Fruit fly (Drosophila melanogaster) whole organism, embryonic: ENCODE data around the gene CG32599.
A peak's percentile ranks its signal among the peaks of the same experiment; 100 is the strongest.

Experiments
- Ada2b ChIP-seq: fragments of 200-800 bp; sonication (Bioruptor generic); IDR thresholded peaks from 2 replicates; pipeline ENCODE4 v1.3.6; 2022; ENCODE audit warnings: missing biosample characterization, missing genetic modification characterization
- Bgb ChIP-seq: fragments of 200-800 bp; sonication (Bioruptor generic); IDR thresholded peaks from 2 replicates; pipeline ENCODE4 v1.3.6; 2022; ENCODE audit warnings: missing biosample characterization, missing genetic modification characterization; ENCODE audit not compliant: partially characterized antibody
- CG10431 ChIP-seq: fragments of 200-800 bp; sonication (Bioruptor generic); optimal IDR thresholded peaks from 3 replicates; lab custom pipeline; 2018; ENCODE audit warnings: missing biosample characterization, mild to moderate bottlenecking, missing genetic modification characterization
- CG11696 ChIP-seq: fragments of 200-800 bp; sonication (Bioruptor generic); IDR thresholded peaks from 2 replicates; pipeline ENCODE4 v1.3.6; 2022; ENCODE audit warnings: missing biosample characterization, missing genetic modification characterization
- CG13894 ChIP-seq: fragments of 200-800 bp; sonication (Bioruptor generic); optimal IDR thresholded peaks from 3 replicates; lab custom pipeline; 2018; ENCODE audit warnings: missing biosample characterization, mild to moderate bottlenecking, missing genetic modification characterization, moderate library complexity
- CG14050 ChIP-seq: fragments of 200-800 bp; sonication (Bioruptor generic); IDR thresholded peaks from 3 replicates; pipeline ENCODE4 v1.3.6; 2022; ENCODE audit warnings: missing biosample characterization, missing genetic modification characterization
- CG1603 ChIP-seq: fragments of 200-800 bp; sonication (Bioruptor generic); optimal IDR thresholded peaks from 2 replicates; lab custom pipeline; 2019; ENCODE audit warnings: missing biosample characterization, mild to moderate bottlenecking, missing genetic modification characterization, moderate library complexity
- CG17568 ChIP-seq: fragments of 200-800 bp; sonication (Bioruptor generic); optimal IDR thresholded peaks from 2 replicates; lab custom pipeline; 2018; ENCODE audit warnings: missing biosample characterization, mild to moderate bottlenecking, missing genetic modification characterization, moderate library complexity
- CG17802 ChIP-seq: fragments of 200-800 bp; sonication (Bioruptor generic); optimal IDR thresholded peaks from 2 replicates; lab custom pipeline; 2018; ENCODE audit warnings: missing biosample characterization, mild to moderate bottlenecking, missing genetic modification characterization, moderate library complexity
- CG2129 ChIP-seq: fragments of 200-800 bp; sonication (Bioruptor generic); IDR thresholded peaks from 2 replicates; pipeline ENCODE4 v1.3.6; 2022; ENCODE audit warnings: missing biosample characterization, missing genetic modification characterization; ENCODE audit not compliant: partially characterized antibody
- CG30020 ChIP-seq: fragments of 200-800 bp; optimal IDR thresholded peaks from 2 replicates; lab custom pipeline; 2019; ENCODE audit warnings: missing biosample characterization, mild to moderate bottlenecking, missing genetic modification characterization, moderate library complexity
- CG32532 ChIP-seq: fragments of 200-800 bp; sonication (Bioruptor generic); IDR thresholded peaks from 2 replicates; pipeline ENCODE4 v1.3.6; 2022; ENCODE audit warnings: missing biosample characterization, missing genetic modification characterization
- CG34224 ChIP-seq: fragments of 200-800 bp; sonication (Bioruptor generic); IDR thresholded peaks from 3 replicates; pipeline ENCODE4 v1.3.6; 2022; ENCODE audit warnings: missing biosample characterization, missing genetic modification characterization; ENCODE audit not compliant: partially characterized antibody
- CG5180 ChIP-seq: fragments of 200-800 bp; sonication (Bioruptor generic); optimal IDR thresholded peaks from 3 replicates; lab custom pipeline; 2017; ENCODE audit warnings: missing biosample characterization, missing genetic modification characterization, mild to moderate bottlenecking, moderate library complexity, missing genetic modification reagents
- CG6272 ChIP-seq: fragments of 200-800 bp; sonication (Bioruptor generic); IDR thresholded peaks from 2 replicates; pipeline ENCODE4 v1.3.6; 2022; ENCODE audit warnings: missing biosample characterization, missing genetic modification characterization
- CG6683 ChIP-seq: fragments of 200-800 bp; sonication (Bioruptor generic); optimal IDR thresholded peaks from 2 replicates; lab custom pipeline; 2017; ENCODE audit warnings: missing biosample characterization, mild to moderate bottlenecking, missing genetic modification characterization, missing genetic modification reagents
- CG7839 ChIP-seq: fragments of 200-800 bp; sonication (Bioruptor generic); optimal IDR thresholded peaks from 3 replicates; lab custom pipeline; 2018; ENCODE audit warnings: missing biosample characterization, mild to moderate bottlenecking, missing genetic modification characterization, moderate library complexity
- CG9215 ChIP-seq: fragments of 200-800 bp; sonication (Bioruptor generic); IDR thresholded peaks from 2 replicates; pipeline ENCODE4 v1.3.6; 2022; ENCODE audit warnings: missing biosample characterization, missing genetic modification characterization
- CG9437 ChIP-seq: fragments of 200-800 bp; sonication (Bioruptor generic); optimal IDR thresholded peaks from 2 replicates; lab custom pipeline; 2018; ENCODE audit warnings: missing biosample characterization, mild to moderate bottlenecking, missing genetic modification characterization
- D ChIP-seq, 2 experiments: fragments of 200-800 bp in 1 of 2; fragments of >200 bp in 1 of 2; sonication (Bioruptor generic) in 1 of 2; optimal IDR thresholded peaks; 2 replicates in 1 of 2; 3 replicates in 1 of 2; lab custom pipeline; 2017; ENCODE audit warnings: mild to moderate bottlenecking in 1 of 2, missing biosample characterization in 1 of 2, missing genetic modification characterization in 1 of 2, missing genetic modification reagents in 1 of 2
- Hr3 ChIP-seq: fragments of 200-800 bp; sonication (Bioruptor generic); optimal IDR thresholded peaks from 3 replicates; lab custom pipeline; 2016; ENCODE audit warnings: missing biosample characterization, missing genetic modification characterization
- Lhr ChIP-seq: fragments of 200-800 bp; sonication (Bioruptor generic); optimal IDR thresholded peaks from 3 replicates; lab custom pipeline; 2017; ENCODE audit warnings: mild to moderate bottlenecking, missing biosample characterization, missing genetic modification reagents, missing genetic modification characterization
- Lpt ChIP-seq: fragments of >200 bp; optimal IDR thresholded peaks from 2 replicates; lab custom pipeline; 2018; ENCODE audit warnings: missing biosample characterization, missing genetic modification characterization
- Max ChIP-seq: fragments of 200-800 bp; sonication (Bioruptor generic); optimal IDR thresholded peaks from 2 replicates; lab custom pipeline; 2016; ENCODE audit warnings: missing biosample characterization, mild to moderate bottlenecking, missing genetic modification characterization
- Mrtf ChIP-seq: fragments of 200-800 bp; sonication (Bioruptor generic); IDR thresholded peaks from 3 replicates; pipeline ENCODE4 v1.3.6; 2022; ENCODE audit warnings: missing biosample characterization, missing genetic modification characterization
- ato ChIP-seq: fragments of 200-800 bp; sonication (Bioruptor generic); IDR thresholded peaks from 2 replicates; pipeline ENCODE4 v1.3.6; 2022; ENCODE audit warnings: missing biosample characterization, missing genetic modification characterization; ENCODE audit not compliant: partially characterized antibody
- cg ChIP-seq: fragments of 200-800 bp; sonication (Bioruptor generic); optimal IDR thresholded peaks from 3 replicates; lab custom pipeline; 2019; ENCODE audit warnings: missing biosample characterization, mild to moderate bottlenecking, missing genetic modification characterization, moderate library complexity
- corto ChIP-seq: fragments of 200-800 bp; sonication (Bioruptor generic); optimal IDR thresholded peaks from 2 replicates; lab custom pipeline; 2016; ENCODE audit warnings: missing biosample characterization, mild to moderate bottlenecking, missing genetic modification characterization, moderate library complexity
- croc ChIP-seq: fragments of 200-800 bp; sonication (Bioruptor generic); conservative IDR thresholded peaks from 3 replicates; pipeline ENCODE4 v1.3.6; 2022; ENCODE audit warnings: missing biosample characterization, missing genetic modification characterization
- crol ChIP-seq: fragments of 200-800 bp; sonication (Bioruptor generic); IDR thresholded peaks from 2 replicates; pipeline ENCODE4 v1.3.6; 2022; ENCODE audit warnings: missing biosample characterization, missing genetic modification characterization
- danr ChIP-seq: fragments of 200-800 bp; sonication (Bioruptor generic); IDR thresholded peaks from 2 replicates; pipeline ENCODE4 v1.3.6; 2022; ENCODE audit warnings: missing biosample characterization, missing genetic modification characterization
- dati ChIP-seq: fragments of 200-800 bp; sonication (Bioruptor generic); IDR thresholded peaks from 2 replicates; pipeline ENCODE4 v1.3.6; 2022; ENCODE audit warnings: missing biosample characterization, missing genetic modification characterization
- dimm ChIP-seq: fragments of 200-800 bp; sonication (Bioruptor generic); IDR thresholded peaks from 2 replicates; pipeline ENCODE4 v1.3.6; 2022; ENCODE audit warnings: missing biosample characterization, missing genetic modification characterization
- eve ChIP-seq, 2 experiments: fragments of >200 bp; optimal IDR thresholded peaks; 2 replicates each; lab custom pipeline; 2017; ENCODE audit warnings: missing biosample characterization in 2 of 2, missing genetic modification characterization in 2 of 2
- grau ChIP-seq: fragments of 200-800 bp; optimal IDR thresholded peaks from 3 replicates; lab custom pipeline; 2019; ENCODE audit warnings: missing biosample characterization, mild to moderate bottlenecking, missing genetic modification characterization, moderate library complexity
- lab ChIP-seq: fragments of 200-800 bp; sonication (Bioruptor generic); optimal IDR thresholded peaks from 3 replicates; lab custom pipeline; 2017; ENCODE audit warnings: missing biosample characterization, missing genetic modification characterization, mild to moderate bottlenecking, moderate library complexity, missing genetic modification reagents
- lola ChIP-seq, 3 experiments: fragments of >200 bp in 2 of 3; fragments of 200-800 bp in 1 of 3; sonication (Bioruptor generic) in 1 of 3; optimal IDR thresholded peaks; 2 replicates each; lab custom pipeline; 2017 to 2019; ENCODE audit warnings: missing biosample characterization in 3 of 3, missing genetic modification characterization in 3 of 3, mild to moderate bottlenecking in 1 of 3, moderate library complexity in 1 of 3
- nerfin-1 ChIP-seq: fragments of 200-800 bp; sonication (Bioruptor generic); optimal IDR thresholded peaks from 3 replicates; lab custom pipeline; 2019; ENCODE audit warnings: missing biosample characterization, mild to moderate bottlenecking, missing genetic modification characterization, moderate library complexity
- psq ChIP-seq: fragments of 200-800 bp; sonication (Bioruptor generic); optimal IDR thresholded peaks from 2 replicates; lab custom pipeline; 2017; ENCODE audit warnings: missing biosample characterization, missing genetic modification characterization
- row ChIP-seq: fragments of 200-800 bp; sonication (Bioruptor generic); IDR thresholded peaks from 3 replicates; pipeline ENCODE4 v1.3.6; 2022; ENCODE audit warnings: missing biosample characterization, missing genetic modification characterization
- scrt ChIP-seq: fragments of 200-800 bp; sonication (Bioruptor generic); optimal IDR thresholded peaks from 2 replicates; lab custom pipeline; 2018; ENCODE audit warnings: missing biosample characterization, mild to moderate bottlenecking, missing genetic modification characterization, moderate library complexity
- slbo ChIP-seq: fragments of 200-800 bp; sonication (Bioruptor generic); IDR thresholded peaks from 2 replicates; pipeline ENCODE4 v1.3.6; 2022; ENCODE audit warnings: missing biosample characterization, missing genetic modification characterization
- slp2 ChIP-seq: fragments of 200-800 bp; sonication (Bioruptor generic); optimal IDR thresholded peaks from 2 replicates; lab custom pipeline; 2016; ENCODE audit warnings: missing biosample characterization, missing genetic modification characterization
- ssp ChIP-seq: fragments of 200-800 bp; sonication (Bioruptor generic); IDR thresholded peaks from 2 replicates; pipeline ENCODE4 v1.3.6; 2022; ENCODE audit warnings: missing biosample characterization, missing genetic modification characterization
- unc-4 ChIP-seq: fragments of 200-800 bp; sonication (Bioruptor generic); IDR thresholded peaks from 2 replicates; pipeline ENCODE4 v1.3.6; 2022; ENCODE audit warnings: missing biosample characterization, missing genetic modification characterization; ENCODE audit not compliant: partially characterized antibody
- yki ChIP-seq: fragments of >200 bp; optimal IDR thresholded peaks from 3 replicates; lab custom pipeline; 2018

The CG32599 gene

DNA sequence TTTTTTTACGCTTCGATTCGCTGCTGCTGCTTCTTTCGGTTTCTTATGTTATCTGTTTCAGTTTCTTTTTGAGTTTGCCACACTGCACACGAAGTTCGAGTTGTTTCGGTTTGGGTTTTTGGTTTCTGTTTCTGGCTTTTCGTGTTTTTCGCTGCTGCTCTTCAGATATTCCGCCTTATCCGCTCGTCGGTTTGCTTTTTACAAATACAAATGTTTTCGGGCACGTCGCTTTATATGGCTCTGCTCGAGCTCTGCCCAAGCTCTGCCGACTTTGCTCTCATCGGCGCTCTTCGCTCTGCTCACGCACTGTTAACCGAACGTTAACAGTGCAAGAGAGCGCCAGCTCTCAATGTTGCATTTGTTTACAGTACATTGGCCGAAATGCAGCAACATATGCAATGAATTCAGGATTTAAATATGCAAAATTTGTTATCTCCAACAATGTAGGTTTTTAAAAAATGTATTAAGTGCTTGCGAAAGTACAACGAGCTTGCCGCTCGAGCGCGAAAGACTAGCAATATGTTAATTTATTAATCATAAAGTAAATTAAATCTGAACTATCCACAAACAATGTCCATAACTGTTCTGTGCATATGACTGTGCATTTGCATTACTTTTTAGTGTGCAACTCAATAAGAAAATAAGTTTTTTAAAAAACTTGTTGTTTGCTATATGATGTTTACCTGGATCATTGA, 32.1 kb upstream of the CG32599 start (continued):
- no peak for TF ChIP-seq Hr3
- 0 out of 3 replicates have a peak, but pooled peaks have one; percentile 13 for TF ChIP-seq row (GFP tag; lab: Robert Waterston, UW)
- TF ChIP-seq Bgb (GFP tag; lab: Robert Waterston, UW): peak; percentile 24; the same call in 1 of the 2 replicates
- no peak for TF ChIP-seq CG30020 (tag; lab: Kevin White, UChicago)
- TF ChIP-seq ato (GFP tag; lab: Robert Waterston, UW): peak; percentile 9; the same call in 1 of the 2 replicates
- TF ChIP-seq CG17802 (tag; lab: Kevin White, UChicago): no peak
- TF ChIP-seq D (optimal IDR thresholded peaks at IDR 0.05; lab: Kevin White, UChicago): no peak
- TF ChIP-seq D (GFP tag; optimal IDR thresholded peaks at IDR 0.05; lab: Kevin White, UChicago): no peak
- TF ChIP-seq CG7839 (tag; lab: Kevin White, UChicago): peak; percentile 5
- peak; percentile 6 for TF ChIP-seq CG1603
- peak; percentile 23 for TF ChIP-seq CG10431 (GFP tag; lab: Kevin White, UChicago)
- TF ChIP-seq dimm (GFP tag; lab: Robert Waterston, UW): no peak
- TF ChIP-seq CG9215 (GFP tag; lab: Robert Waterston, UW): no peak
- peak; percentile 7 for TF ChIP-seq CG9437 (GFP tag; lab: Kevin White, UChicago)
- TF ChIP-seq ssp (GFP tag; lab: Robert Waterston, UW): no peak

dm6 chrX:14212147-14212792, 31.2 kb upstream of the CG32599 start:
- TF ChIP-seq slbo (GFP tag; lab: Robert Waterston, UW) (no peak), CG5180 (GFP tag; lab: Kevin White, UChicago) (peak; percentile 92), danr (GFP tag; lab: Robert Waterston, UW) (no peak), lola (GFP tag; optimal IDR thresholded peaks at IDR 0.05; lab: Kevin White, UChicago) (no peak), CG34224 (peak; percentile 41; the same call in 1 of the 3 replicates), Max (GFP tag; lab: Kevin White, UChicago) (no peak), Ada2b (GFP tag; lab: Robert Waterston, UW) (no peak), eve (GFP tag; optimal IDR thresholded peaks at IDR 0.05; lab: Kevin White, UChicago) (no peak), yki (lab: Kevin White, UChicago) (peak; percentile 83), Lpt (GFP tag; lab: Kevin White, UChicago) (no peak), grau (peak; percentile 33), croc (GFP tag; lab: Robert Waterston, UW) (no peak), CG6683 (GFP tag; lab: Kevin White, UChicago) (no peak), slp2 (GFP tag; lab: Kevin White, UChicago) (no peak), unc-4 (GFP tag; lab: Robert Waterston, UW) (0 out of 2 replicates have a peak, but pooled peaks have one; percentile 19), scrt (no peak), crol (GFP tag; lab: Robert Waterston, UW) (peak; percentile 86), CG11696 (GFP tag; lab: Robert Waterston, UW) (no peak), corto (GFP tag; lab: Kevin White, UChicago) (no peak), CG2129 (GFP tag; lab: Robert Waterston, UW) (no peak), dati (no peak), lab (GFP tag; lab: Kevin White, UChicago) (peak; percentile 24), psq (no peak), CG13894 (tag; lab: Kevin White, UChicago) (peak; percentile 34), CG17568 (GFP tag; lab: Kevin White, UChicago) (peak; percentile 4), CG32532 (GFP tag; lab: Robert Waterston, UW) (peak; percentile 11; the same call in 1 of the 2 replicates), Mrtf (GFP tag; lab: Robert Waterston, UW) (no peak), nerfin-1 (peak; percentile 62), Lhr (GFP tag; lab: Kevin White, UChicago) (no peak), cg (GFP tag; lab: Kevin White, UChicago) (peak; percentile 4), CG14050 (no peak), CG6272 (GFP tag; lab: Robert Waterston, UW) (no peak)
